Fruit fly (Drosophila melanogaster): ENCODE results near the gene CG7900.

The CG7900 gene

dm6 chr3R:8113833-8114673 lies 20.1 kb downstream of the CG7900 start (continued):
- TF ChIP-seq fd3F (GFP tag; optimal IDR thresholded peaks at IDR 0.05) (peak; percentile 60), bab2 (GFP tag; optimal IDR thresholded peaks at IDR 0.05) (peak; percentile 69), CG17359 (tag; optimal IDR thresholded peaks at IDR 0.05) (peak; percentile 89), Oli (tag; optimal IDR thresholded peaks at IDR 0.05) (peak; percentile 81), ro (GFP tag; IDR thresholded peaks at IDR 0.05) (0 out of 2 replicates have a peak, but pooled peaks have one; percentile 25), CHES-1-like (GFP tag; optimal IDR thresholded peaks at IDR 0.05) (peak; percentile 78), da (GFP tag; optimal IDR thresholded peaks at IDR 0.05) (peak; percentile 71), inv (GFP tag; IDR thresholded peaks at IDR 0.05; ENCODE audit: partially characterized antibody) (no peak), CG32772 (GFP tag; IDR thresholded peaks at IDR 0.05) (peak; percentile 81), nmo (GFP tag; optimal IDR thresholded peaks at IDR 0.05) (peak; percentile 67), CG11723 (GFP tag; optimal IDR thresholded peaks at IDR 0.05) (peak; percentile 56), Ssrp (tag; optimal IDR thresholded peaks at IDR 0.05) (peak; percentile 80), scrt (GFP tag; optimal IDR thresholded peaks at IDR 0.05) (peak; percentile 90), Ets65A (GFP tag) (peak; percentile 94), bbx (GFP tag; IDR thresholded peaks at IDR 0.05; ENCODE audit: partially characterized antibody) (no peak), Hr78 (GFP tag; optimal IDR thresholded peaks at IDR 0.05) (peak in 1 of 2 experiments; percentile 39), CG18599 (GFP tag; optimal IDR thresholded peaks at IDR 0.05) (peak; percentile 93), sqz (GFP tag; optimal IDR thresholded peaks at IDR 0.05) (peak; percentile 47), NFAT (GFP tag; IDR thresholded peaks at IDR 0.05) (0 out of 2 replicates have a peak, but pooled peaks have one; percentile 26), dysf (GFP tag; IDR thresholded peaks at IDR 0.05) (peak; percentile 86), lola (GFP tag; optimal IDR thresholded peaks at IDR 0.05) (peak in 1 of 3 experiments; percentile 74), CG14014 (GFP tag; IDR thresholded peaks at IDR 0.05) (peak; percentile 85), Meics (GFP tag; optimal IDR thresholded peaks at IDR 0.05) (peak; percentile 83), CG33213 (GFP tag; optimal IDR thresholded peaks at IDR 0.05) (peak; percentile 62), yki (optimal IDR thresholded peaks at IDR 0.05) (no peak), trh (GFP tag; optimal IDR thresholded peaks at IDR 0.05) (no peak), CG9215 (GFP tag; IDR thresholded peaks at IDR 0.05) (peak; percentile 67), unpg (GFP tag; optimal IDR thresholded peaks at IDR 0.05) (peak; percentile 86), Poxn (GFP tag; IDR thresholded peaks at IDR 0.05) (peak; percentile 52; the same call in 1 of the 2 replicates), dati (GFP tag; IDR thresholded peaks at IDR 0.05) (no peak), aop (GFP tag; IDR thresholded peaks at IDR 0.05) (no peak), stwl (tag; optimal IDR thresholded peaks at IDR 0.05) (peak; percentile 38), CG7745 (tag; optimal IDR thresholded peaks at IDR 0.05) (no peak), vfl (GFP tag; optimal IDR thresholded peaks at IDR 0.05) (peak; percentile 81), seq (GFP tag; IDR thresholded peaks at IDR 0.05) (peak; percentile 80), CG7963 (GFP tag; IDR thresholded peaks at IDR 0.05; ENCODE audit: partially characterized antibody) (no peak), CG4328 (GFP tag; optimal IDR thresholded peaks at IDR 0.05) (peak; percentile 29), Adf1 (GFP tag; IDR thresholded peaks at IDR 0.05) (peak; percentile 90), CG12942 (GFP tag; optimal IDR thresholded peaks at IDR 0.05) (peak; percentile 65), zen2 (GFP tag; IDR thresholded peaks at IDR 0.05; ENCODE audit: partially characterized antibody) (no peak), dm (GFP tag; optimal IDR thresholded peaks at IDR 0.05) (peak; percentile 57), bowl (GFP tag; IDR thresholded peaks at IDR 0.05) (no peak), ase (GFP tag; IDR thresholded peaks at IDR 0.05) (peak; percentile 71; the same call in 2 of the 3 replicates), sens (GFP tag) (peak; percentile 98), run (tag; optimal IDR thresholded peaks at IDR 0.05) (peak; percentile 35), HLHmδ (GFP tag; optimal IDR thresholded peaks at IDR 0.05) (no peak), PHDP (tag; optimal IDR thresholded peaks at IDR 0.05) (peak; percentile 85), h (optimal IDR thresholded peaks at IDR 0.05) (no peak), Taf1 (GFP tag; IDR thresholded peaks at IDR 0.05) (peak; percentile 57; the same call in 1 of the 2 replicates)

All from whole organism, embryonic.